Fruit fly (Drosophila melanogaster): ENCODE data around the gene dod.

dod gene

dm6 chrX:21345036-21345500, at the start of gene dod:
Gene dod, plus strand, starts transcription at chrX:21345358.
- TF ChIP-seq CG17801 (GFP tag; optimal IDR thresholded peaks at IDR 0.05; ENCODE audit: partially characterized antibody): peak; percentile 56

- TF ChIP-seq CG17801 (GFP tag; optimal IDR thresholded peaks at IDR 0.05; ENCODE audit: partially characterized antibody): peak; percentile 82
These were observed 38.5 kb upstream of the dod start, which contains the start of gene Abca3 for dm6 chrX:21306485-21307142. Gene Abca3, minus strand, starts transcription at chrX:21306665.

- peak; percentile 6 for TF ChIP-seq CG17801 (GFP tag; optimal IDR thresholded peaks at IDR 0.05; ENCODE audit: partially characterized antibody)
These were observed 29.3 kb upstream of the dod start, which contains the start of gene Rpt6 for dm6 chrX:21315852-21316251. Gene Rpt6, plus strand, starts transcription at chrX:21316052.

dm6 chrX:21317422-21317821, 27.7 kb upstream of the dod start, which contains the start of gene CG1801:
Gene CG1801, minus strand, starts transcription at chrX:21317522.
- no peak for TF ChIP-seq CG17801 (GFP tag; optimal IDR thresholded peaks at IDR 0.05; ENCODE audit: partially characterized antibody)

dm6 chrX:21319202-21319772, 25.9 kb upstream of the dod start, which contains the start of the genes SLIRP1 and anox:
Gene SLIRP1, minus strand, starts transcription at chrX:21319296.
Gene anox, minus strand, starts transcription at chrX:21319296.
- peak; percentile 82 for TF ChIP-seq CG17801 (GFP tag; optimal IDR thresholded peaks at IDR 0.05; ENCODE audit: partially characterized antibody)

dm6 chrX:21322289-21322981, 22.7 kb upstream of the dod start:
- TF ChIP-seq CG17801 (GFP tag; optimal IDR thresholded peaks at IDR 0.05; ENCODE audit: partially characterized antibody): peak; percentile 59

dm6 chrX:21323171-21323695, 21.9 kb upstream of the dod start:
- TF ChIP-seq CG17801 (GFP tag; optimal IDR thresholded peaks at IDR 0.05; ENCODE audit: partially characterized antibody): no peak

- TF ChIP-seq CG17801 (GFP tag; optimal IDR thresholded peaks at IDR 0.05; ENCODE audit: partially characterized antibody): peak; percentile 50
These were observed 21.0 kb upstream of the dod start, which contains the start of the genes Dd and CG1486 for dm6 chrX:21323933-21324688. Gene Dd, minus strand, starts transcription at chrX:21324009. Gene CG1486, plus strand, starts transcription at chrX:21324046.

- no peak for TF ChIP-seq CG17801 (GFP tag; optimal IDR thresholded peaks at IDR 0.05; ENCODE audit: partially characterized antibody)
These were observed 12.0 kb upstream of the dod start for dm6 chrX:21333135-21333534.

dm6 chrX:21334522-21335104, 10.5 kb upstream of the dod start:
- no peak for TF ChIP-seq CG17801 (GFP tag; optimal IDR thresholded peaks at IDR 0.05; ENCODE audit: partially characterized antibody)

- no peak for TF ChIP-seq CG17801 (GFP tag; optimal IDR thresholded peaks at IDR 0.05; ENCODE audit: partially characterized antibody)
These were observed 8.1 kb upstream of the dod start for dm6 chrX:21337057-21337456.

- no peak for TF ChIP-seq CG17801 (GFP tag; optimal IDR thresholded peaks at IDR 0.05; ENCODE audit: partially characterized antibody)
These were observed 7.0 kb upstream of the dod start for dm6 chrX:21338153-21338552.

- TF ChIP-seq CG17801 (GFP tag; optimal IDR thresholded peaks at IDR 0.05; ENCODE audit: partially characterized antibody): peak; percentile 95
These were observed 5.7 kb upstream of the dod start, which contains the start of the genes tty and fliI for dm6 chrX:21339476-21339931. Gene tty, minus strand, starts transcription at chrX:21339676. Gene fliI, plus strand, starts transcription at chrX:21339741.

dm6 chrX:21349800-21350309, 4.7 kb downstream of the dod start, which contains the start of the genes peng and sol:
Gene peng, minus strand, starts transcription at chrX:21349843.
Gene sol, plus strand, starts transcription at chrX:21350280.
- TF ChIP-seq CG17801 (GFP tag; optimal IDR thresholded peaks at IDR 0.05; ENCODE audit: partially characterized antibody): peak; percentile 56

Measured in ovary, adult (tissue).